Fruit fly (Drosophila melanogaster): Measurements from ENCODE around the gene CG31087.
A peak's percentile ranks its signal among the peaks of the same experiment; 100 is the strongest.

Gene CG31087

DNA sequence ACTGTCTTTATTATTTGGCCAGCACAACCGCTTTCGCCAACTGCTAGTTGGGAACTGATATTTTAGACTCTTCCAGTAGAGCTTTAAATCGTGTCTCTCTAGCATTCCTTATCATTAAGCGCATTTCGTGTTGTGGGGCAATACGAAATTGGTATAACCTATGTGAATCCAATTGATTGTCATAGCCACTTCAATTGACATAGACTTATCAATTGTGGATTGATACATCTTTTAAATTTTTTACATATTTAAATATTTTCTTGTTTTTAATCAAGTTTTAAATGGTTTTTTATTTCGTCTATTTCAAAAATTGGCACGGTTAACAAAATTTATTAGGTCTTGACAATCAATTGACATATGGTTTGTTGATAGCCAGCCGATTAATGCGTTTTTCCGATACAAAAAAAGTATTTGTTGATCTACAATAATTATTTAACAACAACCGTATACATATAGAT lies 14.1 kb downstream of the CG31087 start, which contains the start of gene CG31288:
CG31288 (minus strand) TSS at position 51 of the 458 bp plus-strand sequence.
- TF ChIP-seq gl (tag; optimal IDR thresholded peaks at IDR 0.05) (no peak), fd96Ca (GFP tag; IDR thresholded peaks at IDR 0.05) (no peak), Pif1A (GFP tag; optimal IDR thresholded peaks at IDR 0.05) (no peak), CG4496 (GFP tag; IDR thresholded peaks at IDR 0.05) (no peak), EcR (GFP tag; optimal IDR thresholded peaks at IDR 0.05) (no peak), CG15710 (tag; optimal IDR thresholded peaks at IDR 0.05) (no peak), CG32121 (GFP tag; IDR thresholded peaks at IDR 0.05) (no peak), CG17806 (tag; optimal IDR thresholded peaks at IDR 0.05) (no peak), Snoo (tag; optimal IDR thresholded peaks at IDR 0.05) (no peak), CG9948 (tag; optimal IDR thresholded peaks at IDR 0.05) (no peak), CG34367 (tag; optimal IDR thresholded peaks at IDR 0.05) (no peak), Ets98B (GFP tag; IDR thresholded peaks at IDR 0.05) (no peak), D1 (tag; optimal IDR thresholded peaks at IDR 0.05) (no peak), CG14655 (GFP tag; optimal IDR thresholded peaks at IDR 0.05) (no peak), CG8159 (tag; optimal IDR thresholded peaks at IDR 0.05) (no peak), CG8301 (tag; optimal IDR thresholded peaks at IDR 0.05) (no peak), rn (GFP tag; IDR thresholded peaks at IDR 0.05) (no peak), CG13204 (GFP tag; optimal IDR thresholded peaks at IDR 0.05) (no peak), Pif1B (GFP tag; optimal IDR thresholded peaks at IDR 0.05) (no peak), CG10348 (GFP tag; IDR thresholded peaks at IDR 0.05) (no peak)

DNA sequence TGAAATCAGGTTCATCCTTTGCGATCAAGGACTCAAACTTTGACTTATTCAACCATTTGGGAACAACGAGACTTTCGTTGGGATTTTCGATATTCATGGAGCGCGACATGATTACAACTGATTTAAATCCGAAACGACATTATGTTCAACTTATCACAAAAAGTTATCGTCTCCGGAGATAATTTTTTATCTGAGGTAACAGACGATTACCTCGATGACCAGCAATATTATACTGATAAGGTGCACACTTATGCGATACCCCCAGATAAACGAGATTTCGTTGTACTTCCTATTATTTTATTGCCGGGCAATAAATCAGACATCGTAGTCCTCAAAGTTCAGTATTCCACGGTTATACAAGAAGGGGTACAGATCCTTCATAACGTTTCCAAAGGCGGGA lies 16.0 kb downstream of the CG31087 start, which contains the start of gene CG31097:
CG31097 (minus strand) TSS at position 101 of the 400 bp plus-strand sequence.
- no peak for TF ChIP-seq CG12605 (GFP tag; IDR thresholded peaks at IDR 0.05)
- no peak for TF ChIP-seq CG13204 (GFP tag; optimal IDR thresholded peaks at IDR 0.05)
- TF ChIP-seq CG32121 (GFP tag; IDR thresholded peaks at IDR 0.05) = no peak
- TF ChIP-seq Snoo (tag; optimal IDR thresholded peaks at IDR 0.05) = no peak
- no peak for TF ChIP-seq CG8301 (tag; optimal IDR thresholded peaks at IDR 0.05)
- no peak for TF ChIP-seq CG10348 (GFP tag; IDR thresholded peaks at IDR 0.05)
- TF ChIP-seq CG4496 (GFP tag; IDR thresholded peaks at IDR 0.05) = no peak
- TF ChIP-seq CG9948 (tag; optimal IDR thresholded peaks at IDR 0.05) = no peak
- TF ChIP-seq gl (tag; optimal IDR thresholded peaks at IDR 0.05) = no peak
- TF ChIP-seq Pif1A (GFP tag; optimal IDR thresholded peaks at IDR 0.05) = no peak
- TF ChIP-seq Ets98B (GFP tag; IDR thresholded peaks at IDR 0.05) = no peak
- no peak for TF ChIP-seq CG8159 (tag; optimal IDR thresholded peaks at IDR 0.05)
- TF ChIP-seq Pif1B (GFP tag; optimal IDR thresholded peaks at IDR 0.05) = no peak
- TF ChIP-seq D1 (tag; optimal IDR thresholded peaks at IDR 0.05) = no peak

DNA sequence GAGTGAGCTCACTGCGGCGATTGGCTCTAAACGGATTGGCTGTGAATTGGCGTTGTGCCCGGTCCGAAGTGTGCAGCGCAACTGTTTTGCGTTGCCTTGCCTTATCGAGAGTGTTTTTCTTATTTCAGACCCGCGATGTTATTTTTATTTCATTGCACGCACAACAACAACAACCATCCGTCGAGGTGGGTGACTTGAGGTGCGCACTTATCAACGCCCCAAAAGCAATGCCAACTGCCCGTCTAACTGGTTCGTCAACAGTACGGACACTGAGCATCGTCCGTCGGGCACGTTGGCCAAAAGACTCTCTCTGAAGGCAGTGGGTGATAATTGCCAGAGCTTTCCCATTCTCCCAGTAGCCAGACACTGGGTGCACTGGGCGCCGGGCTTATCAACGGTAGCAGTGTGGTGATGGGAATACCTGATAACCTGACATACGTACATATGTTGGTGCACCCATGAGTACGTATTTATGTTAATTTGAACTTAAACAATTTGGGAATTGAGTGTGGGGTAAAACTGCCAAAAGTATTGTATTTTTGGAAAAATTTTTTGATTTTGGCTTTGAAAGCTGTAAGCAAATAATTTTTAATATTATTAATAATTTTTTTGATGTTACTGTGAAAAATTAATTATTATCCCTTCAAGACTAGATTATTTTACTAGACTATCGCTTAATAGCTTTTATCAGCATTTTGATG lies 18.2 kb downstream of the CG31087 start, which contains the start of gene CG31102:
CG31102 (minus strand) TSS at position 275 of the 701 bp plus-strand sequence.
- no peak for TF ChIP-seq D1 (tag; optimal IDR thresholded peaks at IDR 0.05)
- TF ChIP-seq CG32121 (GFP tag; IDR thresholded peaks at IDR 0.05) = peak; percentile 43; the same call in 1 of the 2 replicates
- TF ChIP-seq EcR (GFP tag; optimal IDR thresholded peaks at IDR 0.05) = peak; percentile 63

DNA sequence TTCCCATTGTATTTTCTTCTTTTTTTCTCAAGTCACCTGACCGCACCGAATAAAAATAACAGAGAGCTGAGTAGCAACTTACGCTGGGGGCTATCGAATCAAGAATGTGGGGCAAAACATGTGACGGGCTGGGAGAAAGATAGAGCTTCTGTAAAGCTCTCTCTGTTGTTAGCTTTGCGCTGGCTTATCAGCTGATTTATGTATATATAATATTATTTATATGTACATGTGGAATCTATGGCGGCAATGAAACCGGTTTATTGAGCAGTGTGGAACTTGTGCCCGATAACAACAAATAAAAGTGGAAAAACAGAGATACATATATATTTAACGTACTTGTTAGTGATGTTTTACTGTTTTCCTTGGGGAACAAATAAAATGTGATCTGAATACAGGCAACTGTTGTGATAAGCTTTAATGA lies 20.8 kb downstream of the CG31087 start, which contains the start of gene CG31098:
CG31098 (minus strand) TSS at position 114 of the 421 bp plus-strand sequence.
- TF ChIP-seq Snoo (tag; optimal IDR thresholded peaks at IDR 0.05) = no peak
- no peak for TF ChIP-seq CG14655 (GFP tag; optimal IDR thresholded peaks at IDR 0.05)
- TF ChIP-seq Pif1A (GFP tag; optimal IDR thresholded peaks at IDR 0.05) = peak; percentile 10
- TF ChIP-seq gl (tag; optimal IDR thresholded peaks at IDR 0.05) = no peak
- TF ChIP-seq CG13204 (GFP tag; optimal IDR thresholded peaks at IDR 0.05) = no peak
- TF ChIP-seq CG8159 (tag; optimal IDR thresholded peaks at IDR 0.05) = no peak
- no peak for TF ChIP-seq CG15710 (tag; optimal IDR thresholded peaks at IDR 0.05)
- TF ChIP-seq CG8301 (tag; optimal IDR thresholded peaks at IDR 0.05) = no peak
- TF ChIP-seq Pif1B (GFP tag; optimal IDR thresholded peaks at IDR 0.05) = peak; percentile 37
- TF ChIP-seq Ets98B (GFP tag; IDR thresholded peaks at IDR 0.05) = no peak
- no peak for TF ChIP-seq CG10348 (GFP tag; IDR thresholded peaks at IDR 0.05)
- no peak for TF ChIP-seq EcR (GFP tag; optimal IDR thresholded peaks at IDR 0.05)
- no peak for TF ChIP-seq CG12605 (GFP tag; IDR thresholded peaks at IDR 0.05)
- no peak for TF ChIP-seq CG9948 (tag; optimal IDR thresholded peaks at IDR 0.05)
- TF ChIP-seq rn (GFP tag; IDR thresholded peaks at IDR 0.05) = no peak
- TF ChIP-seq CG4496 (GFP tag; IDR thresholded peaks at IDR 0.05) = no peak; the same call in 2 of the 3 replicates

DNA sequence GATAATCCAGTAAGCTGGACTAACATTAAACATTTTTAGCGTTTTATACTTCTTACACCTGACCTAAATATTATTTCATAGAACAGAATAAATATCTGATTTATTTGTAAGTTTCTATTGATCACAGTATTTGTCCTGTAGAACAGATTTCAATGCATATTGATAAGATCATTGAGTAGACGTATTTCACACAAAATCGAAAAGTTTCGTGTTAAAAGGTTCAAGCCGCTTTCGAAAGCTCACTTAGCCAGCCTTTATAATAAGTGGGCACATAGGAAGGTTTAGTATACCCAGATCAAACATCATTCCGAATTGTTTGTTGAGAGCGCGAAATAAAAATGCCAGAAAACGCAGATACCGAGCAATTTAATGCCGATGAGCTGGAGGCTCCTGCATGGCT lies 24.0 kb downstream of the CG31087 start, which contains the start of gene CG11893:
CG11893 (plus strand) TSS at position 301 of the 400 bp plus-strand sequence.
- TF ChIP-seq CG32121 (GFP tag; IDR thresholded peaks at IDR 0.05) = no peak
- TF ChIP-seq CG15710 (tag; optimal IDR thresholded peaks at IDR 0.05) = no peak
- no peak for TF ChIP-seq CG17806 (tag; optimal IDR thresholded peaks at IDR 0.05)
- TF ChIP-seq CG34367 (tag; optimal IDR thresholded peaks at IDR 0.05) = no peak
- TF ChIP-seq EcR (GFP tag; optimal IDR thresholded peaks at IDR 0.05) = no peak
- TF ChIP-seq Snoo (tag; optimal IDR thresholded peaks at IDR 0.05) = no peak
- TF ChIP-seq CG14655 (GFP tag; optimal IDR thresholded peaks at IDR 0.05) = no peak
- no peak for TF ChIP-seq rn (GFP tag; IDR thresholded peaks at IDR 0.05)
- TF ChIP-seq CG9948 (tag; optimal IDR thresholded peaks at IDR 0.05) = no peak
- TF ChIP-seq CG4496 (GFP tag; IDR thresholded peaks at IDR 0.05) = no peak
- TF ChIP-seq gl (tag; optimal IDR thresholded peaks at IDR 0.05) = no peak
- TF ChIP-seq CG8301 (tag; optimal IDR thresholded peaks at IDR 0.05) = no peak
- TF ChIP-seq Pif1B (GFP tag; optimal IDR thresholded peaks at IDR 0.05) = no peak
- TF ChIP-seq CG13204 (GFP tag; optimal IDR thresholded peaks at IDR 0.05) = no peak
- TF ChIP-seq CG10348 (GFP tag; IDR thresholded peaks at IDR 0.05) = no peak
- TF ChIP-seq fd96Ca (GFP tag; IDR thresholded peaks at IDR 0.05) = no peak

All from whole organism, pupa.